Fruit fly (Drosophila melanogaster): ENCODE data around the gene aay.
A peak's percentile ranks its signal among the peaks of the same experiment; 100 is the strongest.

Gene aay

dm6 chr3L:9397156-9397555, 25.9 kb upstream of the aay start (continued):
- peak; percentile 56 for TF ChIP-seq chm (GFP tag; IDR thresholded peaks at IDR 0.05)
- peak; percentile 16 for TF ChIP-seq lbe (GFP tag; optimal IDR thresholded peaks at IDR 0.05)
- TF ChIP-seq CG3163 (GFP tag; optimal IDR thresholded peaks at IDR 0.05), result no peak
- peak; percentile 91 for TF ChIP-seq CG3281 (GFP tag; optimal IDR thresholded peaks at IDR 0.05)
- TF ChIP-seq Antp (GFP tag; optimal IDR thresholded peaks at IDR 0.05), result peak; percentile 28
- TF ChIP-seq grau (tag; optimal IDR thresholded peaks at IDR 0.05), result peak; percentile 21
- peak; percentile 89 for TF ChIP-seq CG15514 (GFP tag; optimal IDR thresholded peaks at IDR 0.05)
- no peak for TF ChIP-seq trh (GFP tag; optimal IDR thresholded peaks at IDR 0.05)
- TF ChIP-seq CG12104 (GFP tag; optimal IDR thresholded peaks at IDR 0.05), result peak; percentile 62
- TF ChIP-seq vnd (GFP tag; IDR thresholded peaks at IDR 0.05; ENCODE audit: partially characterized antibody), result no peak
- TF ChIP-seq dm (GFP tag; optimal IDR thresholded peaks at IDR 0.05), result no peak
- peak; percentile 82 for TF ChIP-seq caup (GFP tag; optimal IDR thresholded peaks at IDR 0.05; ENCODE audit: severe bottlenecking)
- TF ChIP-seq jumu (GFP tag; optimal IDR thresholded peaks at IDR 0.05), result no peak
- TF ChIP-seq CG2202 (tag; optimal IDR thresholded peaks at IDR 0.05), result peak; percentile 48
- TF ChIP-seq yki (optimal IDR thresholded peaks at IDR 0.05), result no peak
- peak; percentile 12 for TF ChIP-seq CG15479 (GFP tag; optimal IDR thresholded peaks at IDR 0.05)
- peak; percentile 32; the same call in 1 of the 2 replicates for TF ChIP-seq CG10959 (GFP tag; IDR thresholded peaks at IDR 0.05)
- TF ChIP-seq Ada2b (GFP tag; IDR thresholded peaks at IDR 0.05), result peak; percentile 24; the same call in 1 of the 2 replicates
- TF ChIP-seq CG9817 (tag; optimal IDR thresholded peaks at IDR 0.05), result peak; percentile 35
- peak; percentile 82 for TF ChIP-seq fd64A (GFP tag; optimal IDR thresholded peaks at IDR 0.05)
- no peak for TF ChIP-seq CG1603 (tag; optimal IDR thresholded peaks at IDR 0.05)
- peak; percentile 83; the same call in 2 of the 3 replicates for TF ChIP-seq Dbx (GFP tag; IDR thresholded peaks at IDR 0.05)
- no peak for TF ChIP-seq CG7372 (GFP tag; IDR thresholded peaks at IDR 0.05)
- no peak for TF ChIP-seq CG31388 (GFP tag; optimal IDR thresholded peaks at IDR 0.05)
- peak; percentile 24 for TF ChIP-seq CG4424 (GFP tag; optimal IDR thresholded peaks at IDR 0.05)
- TF ChIP-seq B-H1 (GFP tag; IDR thresholded peaks at IDR 0.05), result peak; percentile 15; the same call in 1 of the 3 replicates
- peak; percentile 9 for TF ChIP-seq NC2β (GFP tag; optimal IDR thresholded peaks at IDR 0.05)
- no peak for TF ChIP-seq Doc3 (GFP tag; IDR thresholded peaks at IDR 0.05; ENCODE audit: partially characterized antibody)
- TF ChIP-seq CTCF (GFP tag; optimal IDR thresholded peaks at IDR 0.05), result peak; percentile 36
- TF ChIP-seq CoRest (tag; optimal IDR thresholded peaks at IDR 0.05), result peak; percentile 26
- TF ChIP-seq Myb (GFP tag; optimal IDR thresholded peaks at IDR 0.05), result peak; percentile 25
- TF ChIP-seq CG13894 (tag; optimal IDR thresholded peaks at IDR 0.05), result peak; percentile 80
- no peak for TF ChIP-seq lov (optimal IDR thresholded peaks at IDR 0.05)
- peak; percentile 62; the same call in 1 of the 3 replicates for TF ChIP-seq lov (GFP tag; IDR thresholded peaks at IDR 0.05)
- TF ChIP-seq CG12659 (GFP tag; optimal IDR thresholded peaks at IDR 0.05), result peak; percentile 20
- peak; percentile 65 for TF ChIP-seq B-H2 (GFP tag; optimal IDR thresholded peaks at IDR 0.05)
- TF ChIP-seq CG18619 (GFP tag; optimal IDR thresholded peaks at IDR 0.05), result peak; percentile 52
- TF ChIP-seq E2f2 (GFP tag; IDR thresholded peaks at IDR 0.05), result 0 out of 2 replicates have a peak, but pooled peaks have one; percentile 5
- TF ChIP-seq CG10147 (GFP tag; optimal IDR thresholded peaks at IDR 0.05), result peak; percentile 63
- no peak for TF ChIP-seq dati (GFP tag; IDR thresholded peaks at IDR 0.05)
- TF ChIP-seq Hr78 (GFP tag; optimal IDR thresholded peaks at IDR 0.05), result no peak
- TF ChIP-seq CG1792 (GFP tag; optimal IDR thresholded peaks at IDR 0.05), result peak; percentile 76
- no peak; the same call in 1 of the 2 replicates for TF ChIP-seq slbo (GFP tag; IDR thresholded peaks at IDR 0.05)
- TF ChIP-seq tap (tag; optimal IDR thresholded peaks at IDR 0.05), result peak; percentile 55
- peak; percentile 51 for TF ChIP-seq CG14710 (tag; optimal IDR thresholded peaks at IDR 0.05)
- peak; percentile 24 for TF ChIP-seq tin (GFP tag; optimal IDR thresholded peaks at IDR 0.05)
- TF ChIP-seq hkb (optimal IDR thresholded peaks at IDR 0.05), result no peak
- TF ChIP-seq hkb (GFP tag; IDR thresholded peaks at IDR 0.05), result peak; percentile 67; the same call in 1 of the 2 replicates
- TF ChIP-seq pum (GFP tag; optimal IDR thresholded peaks at IDR 0.05), result no peak
- peak; percentile 75 for TF ChIP-seq NK7.1 (GFP tag; optimal IDR thresholded peaks at IDR 0.05)
- TF ChIP-seq kah (GFP tag; optimal IDR thresholded peaks at IDR 0.05), result peak; percentile 68
- TF ChIP-seq pho (GFP tag; optimal IDR thresholded peaks at IDR 0.05), result peak; percentile 43

Measured in whole organism, embryonic.